Worm (Caenorhabditis elegans) whole organism, mixed stage, embryonic: ENCODE measurements around the gene gst-31.

ENCODE experiments used
- M03D4.4 ChIP-seq: sonication (generic microtip); optimal IDR thresholded peaks from 2 replicates; lab custom pipeline; 2017; ENCODE audit warnings: mild to moderate bottlenecking, missing genetic modification characterization, missing compliant biosample characterization
- bed-3 ChIP-seq: fragments of 200-800 bp; sonication (Bioruptor generic); optimal IDR thresholded peaks from 3 replicates; lab custom pipeline; 2018; ENCODE audit warnings: mild to moderate bottlenecking, missing genetic modification characterization, moderate library complexity, missing compliant biosample characterization
- blmp-1 ChIP-seq: fragments of 150-350 bp; optimal IDR thresholded peaks from 2 replicates; lab custom pipeline; 2014; ENCODE audit warnings: missing biosample characterization, missing genetic modification characterization
- ceh-39 ChIP-seq: fragments of 150-350 bp; optimal IDR thresholded peaks from 2 replicates; lab custom pipeline; 2014; ENCODE audit warnings: missing biosample characterization, missing genetic modification characterization
- ceh-43 ChIP-seq: fragments of 200-800 bp; sonication (Bioruptor generic); optimal IDR thresholded peaks from 2 replicates; lab custom pipeline; 2018; ENCODE audit warnings: mild to moderate bottlenecking, missing genetic modification characterization, moderate library complexity, missing compliant biosample characterization
- cnd-1 ChIP-seq: fragments of 200-800 bp; sonication (Bioruptor generic); optimal IDR thresholded peaks from 2 replicates; lab custom pipeline; 2018; ENCODE audit warnings: mild to moderate bottlenecking, missing genetic modification characterization, missing compliant biosample characterization
- drap-1 ChIP-seq: fragments of 200-800 bp; sonication (Bioruptor generic); optimal IDR thresholded peaks from 3 replicates; lab custom pipeline; 2018; ENCODE audit warnings: mild to moderate bottlenecking, missing genetic modification characterization, missing compliant biosample characterization
- elt-1 ChIP-seq: sonication (generic microtip); optimal IDR thresholded peaks from 2 replicates; lab custom pipeline; 2017; ENCODE audit warnings: missing genetic modification characterization, mild to moderate bottlenecking, missing compliant biosample characterization, antibody characterized with exemption, moderate library complexity, borderline replicate concordance; ENCODE audit not compliant: insufficient read depth
- elt-3 ChIP-seq: fragments of 150-350 bp; optimal IDR thresholded peaks from 2 replicates; lab custom pipeline; 2014; ENCODE audit warnings: missing biosample characterization, missing genetic modification characterization
- flh-1 ChIP-seq: fragments of 200-800 bp; sonication (Bioruptor generic); optimal IDR thresholded peaks from 2 replicates; lab custom pipeline; 2018; ENCODE audit warnings: mild to moderate bottlenecking, missing genetic modification characterization, moderate library complexity, missing compliant biosample characterization
- ham-2 ChIP-seq: fragments of 200-800 bp; sonication (Bioruptor generic); optimal IDR thresholded peaks from 2 replicates; lab custom pipeline; 2018; ENCODE audit warnings: mild to moderate bottlenecking, missing genetic modification characterization, missing compliant biosample characterization
- lin-13 ChIP-seq: fragments of 150-350 bp; optimal IDR thresholded peaks from 2 replicates; lab custom pipeline; 2014; ENCODE audit warnings: missing biosample characterization, missing genetic modification characterization
- lin-32 ChIP-seq: fragments of 200-800 bp; sonication (Bioruptor generic); optimal IDR thresholded peaks from 2 replicates; lab custom pipeline; 2018; ENCODE audit warnings: mild to moderate bottlenecking, missing genetic modification characterization, missing compliant biosample characterization
- lsy-2 ChIP-seq: fragments of 150-350 bp; optimal IDR thresholded peaks from 2 replicates; lab custom pipeline; 2014; ENCODE audit warnings: missing biosample characterization, missing genetic modification characterization
- mab-5 ChIP-seq: fragments of 150-350 bp; optimal IDR thresholded peaks from 2 replicates; lab custom pipeline; 2014; ENCODE audit warnings: missing biosample characterization, missing genetic modification characterization
- mep-1 ChIP-seq: fragments of 150-350 bp; optimal IDR thresholded peaks from 2 replicates; lab custom pipeline; 2017; ENCODE audit warnings: missing biosample characterization, missing genetic modification reagents, missing genetic modification characterization, inconsistent platforms
- mls-2 ChIP-seq: sonication (generic microtip); optimal IDR thresholded peaks from 2 replicates; lab custom pipeline; 2016; ENCODE audit warnings: mild to moderate bottlenecking, missing genetic modification characterization, moderate library complexity, missing compliant biosample characterization
- nhr-2 ChIP-seq: fragments of 150-350 bp; optimal IDR thresholded peaks from 2 replicates; lab custom pipeline; 2014; ENCODE audit warnings: missing biosample characterization, missing genetic modification characterization
- nhr-237 ChIP-seq: fragments of 150-350 bp; optimal IDR thresholded peaks from 2 replicates; lab custom pipeline; 2014; ENCODE audit warnings: missing biosample characterization, missing genetic modification characterization
- nhr-28 ChIP-seq: fragments of 150-350 bp; optimal IDR thresholded peaks from 2 replicates; lab custom pipeline; 2014; ENCODE audit warnings: missing biosample characterization, missing genetic modification characterization
- nhr-76 ChIP-seq: sonication (generic microtip); optimal IDR thresholded peaks from 2 replicates; lab custom pipeline; 2017; ENCODE audit warnings: missing biosample characterization, missing genetic modification characterization
- sem-2 ChIP-seq: fragments of 200-800 bp; sonication (Bioruptor generic); optimal IDR thresholded peaks from 2 replicates; lab custom pipeline; 2018; ENCODE audit warnings: mild to moderate bottlenecking, missing genetic modification characterization, missing compliant biosample characterization
- snpc-4 ChIP-seq: fragments of 150-350 bp; optimal IDR thresholded peaks from 2 replicates; lab custom pipeline; 2014; ENCODE audit warnings: missing biosample characterization, missing genetic modification characterization
- sptf-1 ChIP-seq: sonication (generic microtip); optimal IDR thresholded peaks from 2 replicates; lab custom pipeline; 2017; ENCODE audit warnings: mild to moderate bottlenecking, missing genetic modification characterization, moderate library complexity, missing compliant biosample characterization
- tbx-8 ChIP-seq: fragments of 200-800 bp; sonication (Bioruptor generic); optimal IDR thresholded peaks from 2 replicates; lab custom pipeline; 2018; ENCODE audit warnings: mild to moderate bottlenecking, missing genetic modification characterization, moderate library complexity, missing compliant biosample characterization
- unc-120 ChIP-seq: sonication (generic microtip); optimal IDR thresholded peaks from 2 replicates; lab custom pipeline; 2017; ENCODE audit warnings: missing genetic modification characterization, missing compliant biosample characterization; ENCODE audit not compliant: poor library complexity, severe bottlenecking
- unc-39 ChIP-seq: fragments of 150-350 bp; optimal IDR thresholded peaks from 2 replicates; lab custom pipeline; 2014; ENCODE audit warnings: missing biosample characterization, missing genetic modification characterization
- unc-62 ChIP-seq: fragments of 150-350 bp; optimal IDR thresholded peaks from 2 replicates; lab custom pipeline; 2014; ENCODE audit warnings: missing biosample characterization, missing genetic modification reagents, missing genetic modification characterization
- zip-8 ChIP-seq: fragments of 150-350 bp; optimal IDR thresholded peaks from 2 replicates; lab custom pipeline; 2014; ENCODE audit warnings: missing biosample characterization, missing genetic modification characterization
- ztf-11 ChIP-seq: fragments of 150-350 bp; optimal IDR thresholded peaks from 2 replicates; lab custom pipeline; 2014; ENCODE audit warnings: missing biosample characterization, missing genetic modification characterization

gst-31 gene

DNA sequence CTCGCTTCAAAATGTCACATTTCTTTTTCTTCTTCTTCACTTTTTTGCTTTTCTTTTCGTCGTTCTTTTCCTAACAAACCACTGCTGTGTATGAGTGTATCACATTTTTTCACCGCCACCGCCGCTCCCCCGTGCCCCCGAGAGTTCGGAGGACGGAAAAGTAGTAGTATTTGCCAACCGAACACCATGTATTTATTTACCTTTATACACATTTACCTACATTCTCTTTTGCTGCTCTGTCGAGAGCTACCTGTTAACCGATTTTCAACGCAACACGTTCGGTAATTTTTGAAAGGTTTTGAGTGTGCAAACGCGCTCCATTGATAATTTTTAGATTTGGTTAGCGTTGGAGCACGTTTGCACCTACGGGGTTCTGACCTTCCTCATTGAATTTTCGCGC lies 31.5 kb upstream of the gst-31 start:
- no peak for TF ChIP-seq nhr-28 (tag; lab: Kevin White, UChicago)
- no peak for TF ChIP-seq nhr-2 (tag; lab: Kevin White, UChicago)
- TF ChIP-seq lin-13 (tag; lab: Kevin White, UChicago): no peak
- no peak for TF ChIP-seq elt-1
- no peak for TF ChIP-seq M03D4.4 (tag; lab: Kevin White, UChicago)
- no peak for TF ChIP-seq ham-2
- no peak for TF ChIP-seq lin-32
- TF ChIP-seq unc-62 (GFP tag; lab: Kevin White, UChicago): no peak
- TF ChIP-seq bed-3: no peak
- no peak for TF ChIP-seq blmp-1 (tag; lab: Kevin White, UChicago)
- no peak for TF ChIP-seq cnd-1 (tag; lab: Kevin White, UChicago)

DNA sequence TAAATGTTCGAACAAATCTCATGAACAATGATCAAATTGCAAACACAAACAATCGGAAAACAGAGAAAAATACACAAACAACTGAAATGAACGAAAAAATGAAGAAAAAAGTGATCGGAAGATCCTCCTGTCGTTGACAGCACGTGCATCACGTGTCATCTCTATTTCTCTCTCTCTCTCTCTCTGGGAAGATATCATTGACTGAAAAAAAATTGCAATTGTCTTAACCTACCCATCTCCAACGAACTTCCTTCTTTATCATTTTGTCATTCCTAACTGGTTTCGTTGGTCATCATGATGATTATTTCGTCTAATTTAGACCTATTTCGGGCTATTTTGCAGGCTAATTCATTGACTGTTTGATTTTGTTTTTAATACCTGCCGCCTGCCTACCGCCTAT lies 30.6 kb upstream of the gst-31 start:
- TF ChIP-seq nhr-76 (tag; lab: Kevin White, UChicago) (no peak), tbx-8 (GFP tag; lab: Kevin White, UChicago) (no peak), mep-1 (tag; lab: Kevin White, UChicago) (no peak), ceh-43 (GFP tag; lab: Kevin White, UChicago) (no peak), mls-2 (tag; lab: Kevin White, UChicago) (no peak), nhr-28 (tag; lab: Kevin White, UChicago) (no peak), blmp-1 (tag; lab: Kevin White, UChicago) (no peak), drap-1 (no peak)

DNA sequence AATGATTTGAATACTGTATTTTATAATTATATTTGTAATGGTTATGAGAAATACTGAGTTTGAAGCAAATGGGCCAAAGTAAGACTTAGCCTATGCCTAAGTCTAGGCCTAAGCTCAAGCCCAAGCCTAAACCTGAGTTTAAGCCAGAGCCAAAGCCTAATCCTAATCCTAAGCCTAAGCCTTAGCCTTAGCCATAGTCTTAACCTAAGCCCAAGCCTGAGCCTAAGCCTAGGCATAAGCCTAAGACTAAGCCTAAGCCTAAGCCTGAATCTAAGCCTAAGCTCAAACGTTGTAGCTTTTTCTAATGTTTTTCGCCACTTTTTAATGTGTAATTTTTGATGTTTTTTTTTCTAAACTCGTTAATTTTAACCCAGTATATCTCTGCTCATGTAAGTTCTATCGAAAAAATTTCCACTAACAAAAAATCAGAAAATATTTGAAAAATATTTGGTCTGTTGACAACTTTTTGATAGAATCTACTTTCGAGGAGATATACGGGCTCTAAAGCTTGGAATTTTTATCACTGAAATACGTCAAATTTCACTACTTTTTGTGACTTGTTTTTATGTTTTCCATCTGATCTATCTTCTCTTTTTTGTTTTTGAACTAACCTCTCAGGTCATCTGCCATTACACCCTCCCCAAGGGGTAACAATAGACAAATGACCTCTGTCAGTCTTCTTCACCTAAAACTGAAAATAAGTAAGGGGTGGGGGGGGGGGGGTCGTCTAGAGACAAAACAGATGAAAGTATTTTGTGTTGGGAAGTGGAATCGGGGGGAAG lies 29.5 kb upstream of the gst-31 start:
- TF ChIP-seq M03D4.4 (tag; lab: Kevin White, UChicago) (no peak), ztf-11 (tag; lab: Kevin White, UChicago) (no peak), mep-1 (tag; lab: Kevin White, UChicago) (no peak), blmp-1 (tag; lab: Kevin White, UChicago) (no peak), unc-39 (tag; lab: Kevin White, UChicago) (no peak), elt-3 (tag; lab: Kevin White, UChicago) (no peak), unc-120 (tag; lab: Kevin White, UChicago) (no peak), sptf-1 (tag; lab: Kevin White, UChicago) (no peak), elt-1 (no peak), ceh-43 (GFP tag; lab: Kevin White, UChicago) (no peak), lsy-2 (no peak), zip-8 (no peak), sem-2 (GFP tag; lab: Kevin White, UChicago) (no peak), flh-1 (GFP tag; lab: Kevin White, UChicago) (no peak)

DNA sequence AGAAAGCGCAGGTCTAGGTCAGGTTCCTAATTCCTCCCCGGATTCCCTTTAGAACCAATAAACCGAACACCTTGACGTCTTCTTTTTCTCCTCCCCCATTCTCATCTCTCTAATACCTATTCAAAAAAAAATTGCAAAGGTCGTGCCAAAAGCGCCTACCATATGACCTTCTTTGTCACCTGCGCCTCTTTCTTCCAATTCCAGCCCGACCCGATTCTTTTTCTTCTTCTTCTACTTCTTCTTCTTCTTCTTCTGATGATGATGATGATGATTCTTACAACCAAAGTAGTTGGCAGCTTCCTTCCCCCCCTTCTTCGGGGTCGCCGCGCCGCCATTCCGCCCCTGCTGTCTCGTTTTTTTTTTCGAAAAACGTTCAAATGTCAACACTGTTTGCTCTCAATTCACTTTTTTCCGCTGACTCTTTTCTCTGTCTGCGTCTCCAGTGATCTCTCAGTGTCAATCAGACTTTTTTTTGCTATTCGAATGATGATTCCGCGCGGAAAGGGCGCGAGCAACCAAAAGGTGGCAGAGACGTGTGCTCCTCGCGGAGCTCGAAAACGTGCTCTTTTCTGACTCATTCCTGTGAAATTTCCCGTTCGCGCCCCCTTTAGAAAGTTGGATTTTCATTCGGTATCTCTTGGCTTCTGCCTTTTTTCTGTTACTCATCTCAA lies 28.8 kb upstream of the gst-31 start:
- no peak for TF ChIP-seq mab-5 (tag; lab: Kevin White, UChicago)
- no peak for TF ChIP-seq lin-32
- TF ChIP-seq flh-1 (GFP tag; lab: Kevin White, UChicago): no peak
- TF ChIP-seq tbx-8 (GFP tag; lab: Kevin White, UChicago): no peak
- TF ChIP-seq snpc-4 (tag; lab: Kevin White, UChicago): no peak
- TF ChIP-seq elt-3 (tag; lab: Kevin White, UChicago): no peak
- TF ChIP-seq drap-1: no peak
- no peak for TF ChIP-seq ham-2
- TF ChIP-seq M03D4.4 (tag; lab: Kevin White, UChicago): no peak
- no peak for TF ChIP-seq nhr-237
- TF ChIP-seq, all 35 proteins: peak for 0

DNA sequence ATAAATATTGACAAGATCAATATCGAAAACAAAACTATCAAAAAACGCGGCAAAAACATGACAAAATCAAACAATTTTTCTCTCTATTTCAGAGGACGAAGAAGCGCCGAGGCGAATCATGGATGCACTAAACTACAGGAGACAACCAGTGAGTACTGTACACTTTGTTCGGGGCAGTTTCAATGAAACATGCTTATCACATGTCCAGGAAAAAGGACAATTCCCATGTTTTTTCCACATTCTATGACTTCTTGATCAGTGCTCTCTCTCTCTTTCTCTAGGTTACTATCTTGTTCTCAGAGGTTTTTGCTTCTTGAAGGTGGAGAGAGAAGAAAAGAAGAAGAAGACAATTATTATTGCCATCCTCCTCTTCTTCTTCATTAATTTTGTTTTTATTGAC lies 22.7 kb upstream of the gst-31 start:
- TF ChIP-seq tbx-8 (GFP tag; lab: Kevin White, UChicago) (no peak), sptf-1 (tag; lab: Kevin White, UChicago) (no peak), elt-3 (tag; lab: Kevin White, UChicago) (no peak), cnd-1 (tag; lab: Kevin White, UChicago) (no peak), ceh-39 (tag; lab: Kevin White, UChicago) (no peak), M03D4.4 (tag; lab: Kevin White, UChicago) (no peak)
